Worm (Caenorhabditis elegans) whole organism, L1 larva: ENCODE measurements around the gene zipt-15.

ENCODE experiments used
- F16B12.6 ChIP-seq: fragments of 150-350 bp; optimal IDR thresholded peaks from 2 replicates; lab custom pipeline; 2014; ENCODE audit warnings: missing biosample characterization, missing genetic modification characterization
- Y116A8C.19 ChIP-seq: sonication (generic microtip); optimal IDR thresholded peaks from 2 replicates; lab custom pipeline; 2016; ENCODE audit warnings: missing compliant biosample characterization, missing genetic modification characterization, borderline replicate concordance
- aha-1 ChIP-seq: fragments of 150-350 bp; optimal IDR thresholded peaks from 2 replicates; lab custom pipeline; 2014; ENCODE audit warnings: missing biosample characterization, missing genetic modification characterization
- blmp-1 ChIP-seq: fragments of 150-350 bp; optimal IDR thresholded peaks from 2 replicates; lab custom pipeline; 2014; ENCODE audit warnings: missing biosample characterization, missing genetic modification characterization
- ceh-82 ChIP-seq, 3 experiments: fragments of 150-350 bp in 1 of 3; sonication (generic microtip) in 2 of 3; optimal IDR thresholded peaks; 2 replicates each; lab custom pipeline; 2014 to 2017; ENCODE audit warnings: missing biosample characterization in 3 of 3, missing genetic modification characterization in 3 of 3
- ceh-88 ChIP-seq: fragments of 200-800 bp; sonication (Bioruptor generic); IDR thresholded peaks from 2 replicates; pipeline ENCODE4 v1.3.6; 2022; ENCODE audit warnings: missing genetic modification characterization, missing compliant biosample characterization
- ceh-90 ChIP-seq: sonication (generic microtip); optimal IDR thresholded peaks from 2 replicates; lab custom pipeline; 2016; ENCODE audit warnings: missing genetic modification characterization, missing compliant biosample characterization
- dpl-1 ChIP-seq, 3 experiments: fragments of 150-350 bp in 2 of 3; sonication (generic microtip) in 1 of 3; optimal IDR thresholded peaks; 2 replicates each; lab custom pipeline; 2014 to 2017; ENCODE audit warnings: missing biosample characterization in 3 of 3, missing genetic modification characterization in 3 of 3, missing genetic modification reagents in 3 of 3
- efl-1 ChIP-seq, 4 experiments: fragments of 150-350 bp; optimal IDR thresholded peaks in 3 of 4; peaks in 1 of 4; 1 replicate in 1 of 4; 2 replicates in 3 of 4; lab custom pipeline; 2014; ENCODE audit warnings: missing biosample characterization in 2 of 4, missing genetic modification characterization in 2 of 4, missing genetic modification reagents in 2 of 4
- efl-3 ChIP-seq: fragments of 200-800 bp; sonication (Bioruptor generic); optimal IDR thresholded peaks from 2 replicates; lab custom pipeline; 2018; ENCODE audit warnings: mild to moderate bottlenecking, missing genetic modification characterization, missing compliant biosample characterization
- elt-3 ChIP-seq, 6 experiments: fragments of 150-350 bp in 1 of 6; sonication (generic microtip); optimal IDR thresholded peaks; 2 replicates each; lab custom pipeline; 2017 to 2018; ENCODE audit warnings: missing biosample characterization in 6 of 6, missing genetic modification characterization in 6 of 6, inconsistent platforms in 1 of 6
- ets-5 ChIP-seq: fragments of 200-800 bp; sonication (Bioruptor generic); IDR thresholded peaks from 2 replicates; pipeline ENCODE4 v1.3.6; 2022; ENCODE audit warnings: missing genetic modification characterization, missing compliant biosample characterization
- fos-1 ChIP-seq: fragments of 150-350 bp; optimal IDR thresholded peaks from 2 replicates; lab custom pipeline; 2014; ENCODE audit warnings: missing biosample characterization, missing genetic modification characterization
- hlh-17 ChIP-seq: fragments of 200-800 bp; sonication (Bioruptor generic); optimal IDR thresholded peaks from 2 replicates; lab custom pipeline; 2018; ENCODE audit warnings: missing genetic modification characterization, mild to moderate bottlenecking, missing compliant biosample characterization, moderate library complexity, borderline replicate concordance
- hlh-4 ChIP-seq: sonication (generic microtip); optimal IDR thresholded peaks from 2 replicates; lab custom pipeline; 2016; ENCODE audit warnings: mild to moderate bottlenecking, missing genetic modification characterization, missing compliant biosample characterization
- irx-1 ChIP-seq: sonication (generic microtip); optimal IDR thresholded peaks from 2 replicates; lab custom pipeline; 2016; ENCODE audit warnings: missing genetic modification characterization, missing compliant biosample characterization
- isw-1 ChIP-seq: fragments of 200-800 bp; sonication (Bioruptor generic); IDR thresholded peaks from 2 replicates; pipeline ENCODE4 v1.3.6; 2022; ENCODE audit warnings: missing genetic modification characterization, missing compliant biosample characterization
- lin-13 ChIP-seq: fragments of 150-350 bp; optimal IDR thresholded peaks from 2 replicates; lab custom pipeline; 2014; ENCODE audit warnings: missing biosample characterization, missing genetic modification reagents, missing genetic modification characterization
- lin-14 ChIP-seq: fragments of 200-800 bp; sonication (Bioruptor generic); optimal IDR thresholded peaks from 2 replicates; lab custom pipeline; 2018; ENCODE audit warnings: mild to moderate bottlenecking, missing genetic modification characterization, moderate library complexity, missing compliant biosample characterization
- lir-3 ChIP-seq: sonication (generic microtip); optimal IDR thresholded peaks from 2 replicates; lab custom pipeline; 2016; ENCODE audit warnings: mild to moderate bottlenecking, missing genetic modification characterization, moderate library complexity, missing compliant biosample characterization; ENCODE audit not compliant: poor library complexity
- lsy-2 ChIP-seq, 2 experiments: fragments of 150-350 bp; optimal IDR thresholded peaks; 2 replicates each; lab custom pipeline; 2014; ENCODE audit warnings: missing biosample characterization in 2 of 2, missing genetic modification characterization in 2 of 2
- mab-9 ChIP-seq: fragments of 200-800 bp; sonication (Bioruptor generic); IDR thresholded peaks from 2 replicates; pipeline ENCODE4 v1.3.6; 2022; ENCODE audit warnings: missing genetic modification reagents, missing genetic modification characterization, missing compliant biosample characterization
- mdl-1 ChIP-seq, 2 experiments: fragments of 150-350 bp; optimal IDR thresholded peaks; 2 replicates each; lab custom pipeline; 2014 to 2017; ENCODE audit warnings: missing biosample characterization in 2 of 2, missing genetic modification characterization in 2 of 2, inconsistent platforms in 1 of 2
- mef-2 ChIP-seq: fragments of 150-350 bp; optimal IDR thresholded peaks from 2 replicates; lab custom pipeline; 2014; ENCODE audit warnings: missing biosample characterization, missing genetic modification characterization
- mep-1 ChIP-seq: fragments of 150-350 bp; optimal IDR thresholded peaks from 2 replicates; lab custom pipeline; 2014; ENCODE audit warnings: missing biosample characterization, missing genetic modification characterization
- nhr-11 ChIP-seq: fragments of 150-350 bp; optimal IDR thresholded peaks from 2 replicates; lab custom pipeline; 2014; ENCODE audit warnings: missing biosample characterization, missing genetic modification characterization
- nhr-12 ChIP-seq: sonication (generic microtip); optimal IDR thresholded peaks from 2 replicates; lab custom pipeline; 2017; ENCODE audit warnings: missing biosample characterization, missing genetic modification characterization
- nhr-19 ChIP-seq: fragments of 200-800 bp; sonication (Bioruptor generic); conservative IDR thresholded peaks from 2 replicates; pipeline ENCODE4 v1.3.6; 2022; ENCODE audit warnings: missing genetic modification characterization, missing compliant biosample characterization
- nhr-237 ChIP-seq: fragments of 150-350 bp; optimal IDR thresholded peaks from 2 replicates; lab custom pipeline; 2014; ENCODE audit warnings: missing biosample characterization, missing genetic modification characterization
- nhr-28 ChIP-seq: fragments of 150-350 bp; optimal IDR thresholded peaks from 2 replicates; lab custom pipeline; 2014; ENCODE audit warnings: missing biosample characterization, missing genetic modification characterization
- nhr-47 ChIP-seq: sonication (generic microtip); optimal IDR thresholded peaks from 2 replicates; lab custom pipeline; 2016; ENCODE audit warnings: mild to moderate bottlenecking, missing genetic modification characterization, moderate library complexity, missing compliant biosample characterization
- nhr-71 ChIP-seq: sonication (generic microtip); optimal IDR thresholded peaks from 2 replicates; lab custom pipeline; 2016; ENCODE audit warnings: mild to moderate bottlenecking, missing genetic modification characterization, moderate library complexity, missing compliant biosample characterization
- nhr-76 ChIP-seq: sonication (generic microtip); optimal IDR thresholded peaks from 2 replicates; lab custom pipeline; 2017; ENCODE audit warnings: missing biosample characterization, missing genetic modification characterization
- nhr-85 ChIP-seq: sonication (generic microtip); peaks from one replicate; lab custom pipeline; 2016; ENCODE audit warnings: missing genetic modification characterization, inconsistent platforms, missing compliant biosample characterization
- pag-3 ChIP-seq: sonication (generic microtip); optimal IDR thresholded peaks from 2 replicates; lab custom pipeline; 2017; ENCODE audit warnings: missing genetic modification characterization, mild to moderate bottlenecking, missing compliant biosample characterization, antibody characterized with exemption, borderline replicate concordance; ENCODE audit not compliant: insufficient read depth
- pax-3 ChIP-seq: fragments of 200-800 bp; sonication (Bioruptor generic); optimal IDR thresholded peaks from 2 replicates; lab custom pipeline; 2018; ENCODE audit warnings: mild to moderate bottlenecking, missing genetic modification characterization, moderate library complexity, missing compliant biosample characterization
- pqm-1 ChIP-seq: sonication (generic microtip); optimal IDR thresholded peaks from 3 replicates; lab custom pipeline; 2017; ENCODE audit warnings: missing biosample characterization, missing genetic modification characterization
- rnt-1 ChIP-seq: sonication (generic microtip); optimal IDR thresholded peaks from 2 replicates; lab custom pipeline; 2016; ENCODE audit warnings: mild to moderate bottlenecking, missing genetic modification characterization, moderate library complexity, missing compliant biosample characterization
- skn-1 ChIP-seq: fragments of 150-350 bp; optimal IDR thresholded peaks from 2 replicates; lab custom pipeline; 2014; ENCODE audit warnings: missing biosample characterization, missing genetic modification characterization
- snpc-4 ChIP-seq: fragments of 150-350 bp; optimal IDR thresholded peaks from 2 replicates; lab custom pipeline; 2014; ENCODE audit warnings: missing biosample characterization, missing genetic modification characterization
- sptf-1 ChIP-seq: fragments of 150-350 bp; optimal IDR thresholded peaks from 2 replicates; lab custom pipeline; 2014; ENCODE audit warnings: missing biosample characterization, missing genetic modification characterization
- sup-37 ChIP-seq: fragments of 200-800 bp; sonication (Bioruptor generic); optimal IDR thresholded peaks from 2 replicates; lab custom pipeline; 2018; ENCODE audit warnings: mild to moderate bottlenecking, missing genetic modification characterization, missing compliant biosample characterization
- swsn-7 ChIP-seq: sonication (generic microtip); optimal IDR thresholded peaks from 2 replicates; lab custom pipeline; 2016; ENCODE audit warnings: missing genetic modification characterization, missing compliant biosample characterization
- tbx-2 ChIP-seq: sonication (generic microtip); optimal IDR thresholded peaks from 2 replicates; lab custom pipeline; 2016; ENCODE audit warnings: missing genetic modification characterization, missing compliant biosample characterization
- unc-130 ChIP-seq: fragments of 150-350 bp; optimal IDR thresholded peaks from 2 replicates; lab custom pipeline; 2017; ENCODE audit warnings: missing biosample characterization, missing genetic modification characterization, inconsistent platforms
- unc-30 ChIP-seq: sonication (generic microtip); optimal IDR thresholded peaks from 2 replicates; lab custom pipeline; 2017; ENCODE audit warnings: missing biosample characterization, missing genetic modification characterization
- unc-62 ChIP-seq: fragments of 150-350 bp; optimal IDR thresholded peaks from 2 replicates; lab custom pipeline; 2014; ENCODE audit warnings: missing biosample characterization, missing genetic modification reagents, missing genetic modification characterization
- unc-86 ChIP-seq: sonication (generic microtip); optimal IDR thresholded peaks from 2 replicates; lab custom pipeline; 2016; ENCODE audit warnings: missing genetic modification characterization, missing compliant biosample characterization
- vab-15 ChIP-seq: sonication (generic microtip); optimal IDR thresholded peaks from 2 replicates; lab custom pipeline; 2017; ENCODE audit warnings: missing genotype, mild to moderate bottlenecking, missing genetic modification characterization, missing compliant biosample characterization
- xbp-1 ChIP-seq: sonication (generic microtip); optimal IDR thresholded peaks from 2 replicates; lab custom pipeline; 2016; ENCODE audit warnings: missing genetic modification characterization, missing compliant biosample characterization
- zag-1 ChIP-seq: fragments of 150-350 bp; optimal IDR thresholded peaks from 2 replicates; lab custom pipeline; 2014; ENCODE audit warnings: missing biosample characterization, missing genetic modification characterization
- ztf-11 ChIP-seq, 2 experiments: sonication (generic microtip); optimal IDR thresholded peaks; 2 replicates each; lab custom pipeline; 2016 to 2017; ENCODE audit warnings: missing genetic modification characterization in 2 of 2, missing biosample characterization in 1 of 2, missing compliant biosample characterization in 1 of 2
- ztf-4 ChIP-seq: fragments of 150-350 bp; optimal IDR thresholded peaks from 2 replicates; lab custom pipeline; 2014; ENCODE audit warnings: missing biosample characterization, missing genetic modification characterization

zipt-15 gene

ce11 chrIV:866828-867270 lies 42.1 kb upstream of the zipt-15 start (continued):
- TF ChIP-seq nhr-237 (tag; lab: Kevin White, UChicago) (no peak), lir-3 (tag; lab: Kevin White, UChicago) (no peak), snpc-4 (tag; lab: Kevin White, UChicago) (peak; percentile 99), pag-3 (tag; lab: Kevin White, UChicago) (peak; percentile 29), lsy-2 (tag; optimal IDR thresholded peaks at IDR 0.05; lab: Kevin White, UChicago) (peak; percentile 59 to 70), xbp-1 (tag; lab: Kevin White, UChicago) (peak; percentile 64), sptf-1 (tag; lab: Kevin White, UChicago) (no peak), mef-2 (tag; lab: Kevin White, UChicago) (no peak), mep-1 (tag; lab: Kevin White, UChicago) (peak; percentile 78), lin-14 (GFP tag; lab: Kevin White, UChicago) (peak; percentile 77), rnt-1 (peak; percentile 89), irx-1 (tag; lab: Kevin White, UChicago) (peak; percentile 65), aha-1 (no peak), nhr-85 (peak; percentile 89), ceh-90 (tag; lab: Kevin White, UChicago) (no peak), ztf-4 (tag; lab: Kevin White, UChicago) (peak; percentile 19), nhr-76 (tag; lab: Kevin White, UChicago) (no peak), isw-1 (no peak), unc-30 (tag; lab: Kevin White, UChicago) (no peak), lin-13 (peak; percentile 84), nhr-12 (tag; lab: Kevin White, UChicago) (no peak), blmp-1 (peak; percentile 7), mab-9 (GFP tag; lab: Robert Waterston, UW) (no peak), pqm-1 (tag; lab: Kevin White, UChicago) (no peak), dpl-1 (GFP tag; optimal IDR thresholded peaks at IDR 0.05; lab: Kevin White, UChicago) (peak; percentile 65 to 75 (median 72)), fos-1 (tag; lab: Kevin White, UChicago) (peak; percentile 73), ztf-11 (tag; optimal IDR thresholded peaks at IDR 0.05; lab: Kevin White, UChicago) (peak in 1 of 2 experiments; percentile 44), skn-1 (tag; lab: Kevin White, UChicago) (peak; percentile 41), Y116A8C.19 (tag; lab: Kevin White, UChicago) (no peak), ets-5 (GFP tag; lab: Robert Waterston, UW) (no peak), sup-37 (GFP tag; lab: Kevin White, UChicago) (peak; percentile 80), ceh-88 (peak; percentile 51), swsn-7 (tag; lab: Kevin White, UChicago) (peak; percentile 86), nhr-28 (no peak), elt-3 (tag; optimal IDR thresholded peaks at IDR 0.05; lab: Kevin White, UChicago) (peak in 3 of 6 experiments; percentile 61 to 69 (median 67)), nhr-11 (tag; lab: Kevin White, UChicago) (peak; percentile 54), efl-3 (GFP tag; lab: Kevin White, UChicago) (peak; percentile 48), ceh-82 (tag; optimal IDR thresholded peaks at IDR 0.05; lab: Kevin White, UChicago) (peak; percentile 63 to 76 (median 66)), pax-3 (tag; lab: Kevin White, UChicago) (peak; percentile 39), nhr-71 (tag; lab: Kevin White, UChicago) (peak; percentile 90), nhr-19 (peak; percentile 84), hlh-4 (no peak), zag-1 (tag; lab: Kevin White, UChicago) (no peak), F16B12.6 (tag; lab: Kevin White, UChicago) (no peak), vab-15 (tag; lab: Kevin White, UChicago) (no peak), nhr-47 (tag; lab: Kevin White, UChicago) (peak; percentile 92), efl-1 (optimal IDR thresholded peaks at IDR 0.05; lab: Kevin White, UChicago) (peak; percentile 78 to 82), efl-1 (GFP tag; optimal IDR thresholded peaks at IDR 0.05 in 1 of 2; lab: Kevin White, UChicago) (peak; percentile 69 to 98), unc-62 (no peak), hlh-17 (GFP tag; lab: Kevin White, UChicago) (no peak), mdl-1 (tag; optimal IDR thresholded peaks at IDR 0.05; lab: Kevin White, UChicago) (peak in 1 of 2 experiments; percentile 65), unc-130 (tag; lab: Kevin White, UChicago) (peak; percentile 40), tbx-2 (tag; lab: Kevin White, UChicago) (peak; percentile 68), unc-86 (tag; lab: Kevin White, UChicago) (peak; percentile 44)
